Worm (Caenorhabditis elegans) whole organism, mixed stage, embryonic: Measurements from ENCODE around the gene C27D6.1.

Source experiments
- ceh-83 ChIP-seq: fragments of 200-800 bp; sonication (Bioruptor generic); optimal IDR thresholded peaks from 2 replicates; lab custom pipeline; 2018; ENCODE audit warnings: mild to moderate bottlenecking, missing genetic modification characterization, missing compliant biosample characterization
- elt-1 ChIP-seq: sonication (generic microtip); optimal IDR thresholded peaks from 2 replicates; lab custom pipeline; 2017; ENCODE audit warnings: missing genetic modification characterization, mild to moderate bottlenecking, missing compliant biosample characterization, antibody characterized with exemption, moderate library complexity, borderline replicate concordance; ENCODE audit not compliant: insufficient read depth
- elt-3 ChIP-seq: fragments of 150-350 bp; optimal IDR thresholded peaks from 2 replicates; lab custom pipeline; 2014; ENCODE audit warnings: missing biosample characterization, missing genetic modification characterization
- lin-13 ChIP-seq: fragments of 150-350 bp; optimal IDR thresholded peaks from 2 replicates; lab custom pipeline; 2014; ENCODE audit warnings: missing biosample characterization, missing genetic modification characterization
- lsy-2 ChIP-seq: fragments of 150-350 bp; optimal IDR thresholded peaks from 2 replicates; lab custom pipeline; 2014; ENCODE audit warnings: missing biosample characterization, missing genetic modification characterization
- mab-5 ChIP-seq: fragments of 150-350 bp; optimal IDR thresholded peaks from 2 replicates; lab custom pipeline; 2014; ENCODE audit warnings: missing biosample characterization, missing genetic modification characterization
- nhr-12 ChIP-seq: fragments of 150-350 bp; optimal IDR thresholded peaks from 2 replicates; lab custom pipeline; 2014; ENCODE audit warnings: missing biosample characterization, missing genetic modification characterization
- nhr-28 ChIP-seq: fragments of 150-350 bp; optimal IDR thresholded peaks from 2 replicates; lab custom pipeline; 2014; ENCODE audit warnings: missing biosample characterization, missing genetic modification characterization
- pha-4 ChIP-seq: fragments of 150-350 bp; optimal IDR thresholded peaks from 2 replicates; lab custom pipeline; 2018; ENCODE audit warnings: missing biosample characterization, missing genetic modification reagents, missing genetic modification characterization
- snpc-4 ChIP-seq: fragments of 150-350 bp; optimal IDR thresholded peaks from 2 replicates; lab custom pipeline; 2014; ENCODE audit warnings: missing biosample characterization, missing genetic modification characterization
- tbx-8 ChIP-seq: fragments of 200-800 bp; sonication (Bioruptor generic); optimal IDR thresholded peaks from 2 replicates; lab custom pipeline; 2018; ENCODE audit warnings: mild to moderate bottlenecking, missing genetic modification characterization, moderate library complexity, missing compliant biosample characterization
- unc-39 ChIP-seq: fragments of 150-350 bp; optimal IDR thresholded peaks from 2 replicates; lab custom pipeline; 2014; ENCODE audit warnings: missing biosample characterization, missing genetic modification characterization
- unc-62 ChIP-seq: fragments of 150-350 bp; optimal IDR thresholded peaks from 2 replicates; lab custom pipeline; 2014; ENCODE audit warnings: missing biosample characterization, missing genetic modification reagents, missing genetic modification characterization
- ztf-11 ChIP-seq: fragments of 150-350 bp; optimal IDR thresholded peaks from 2 replicates; lab custom pipeline; 2014; ENCODE audit warnings: missing biosample characterization, missing genetic modification characterization

- TF ChIP-seq tbx-8 (GFP tag; lab: Kevin White, UChicago), result no peak
- TF ChIP-seq pha-4 (tag; lab: Kevin White, UChicago), result no peak
- TF ChIP-seq unc-62 (GFP tag; lab: Kevin White, UChicago), result no peak
- TF ChIP-seq lsy-2 (tag; lab: Kevin White, UChicago), result no peak
- TF ChIP-seq snpc-4 (tag; lab: Kevin White, UChicago), result no peak
- no peak for TF ChIP-seq elt-1 (tag; lab: Kevin White, UChicago)
- TF ChIP-seq ztf-11 (tag; lab: Kevin White, UChicago), result no peak
- no peak for TF ChIP-seq nhr-12 (tag; lab: Kevin White, UChicago)
- TF ChIP-seq nhr-28 (tag; lab: Kevin White, UChicago), result no peak
- no peak for TF ChIP-seq mab-5 (tag; lab: Kevin White, UChicago)
- TF ChIP-seq ceh-83 (GFP tag; lab: Kevin White, UChicago), result no peak
- no peak for TF ChIP-seq lin-13 (tag; lab: Kevin White, UChicago)
- no peak for TF ChIP-seq unc-39
- no peak for TF ChIP-seq elt-3
Observed at ce11 chrII:5180272-5180671, 7.7 kb downstream of the C27D6.1 start.
